Fruit fly (Drosophila melanogaster) whole organism, embryonic: ENCODE measurements around the gene Dlip1.

Experiments
- Atf-2 ChIP-seq: fragments of 200-800 bp; sonication (Bioruptor generic); optimal IDR thresholded peaks from 2 replicates; lab custom pipeline; 2016; ENCODE audit warnings: missing biosample characterization, missing genetic modification characterization
- Bgb ChIP-seq: fragments of 200-800 bp; sonication (Bioruptor generic); IDR thresholded peaks from 2 replicates; pipeline ENCODE4 v1.3.6; 2022; ENCODE audit warnings: missing biosample characterization, missing genetic modification characterization; ENCODE audit not compliant: partially characterized antibody
- CG10321 ChIP-seq: fragments of 200-800 bp; sonication (Bioruptor generic); IDR thresholded peaks from 2 replicates; pipeline ENCODE4 v1.3.6; 2022; ENCODE audit warnings: missing biosample characterization, missing genetic modification characterization
- CG12391 ChIP-seq: fragments of 200-800 bp; sonication (Bioruptor generic); optimal IDR thresholded peaks from 3 replicates; lab custom pipeline; 2018; ENCODE audit warnings: missing biosample characterization, mild to moderate bottlenecking, missing genetic modification characterization, moderate library complexity
- CG12942 ChIP-seq: fragments of 200-800 bp; sonication (Bioruptor generic); optimal IDR thresholded peaks from 3 replicates; lab custom pipeline; 2016; ENCODE audit warnings: missing biosample characterization, missing genetic modification characterization
- CG13296 ChIP-seq: fragments of 200-800 bp; sonication (Bioruptor generic); optimal IDR thresholded peaks from 3 replicates; lab custom pipeline; 2018; ENCODE audit warnings: missing biosample characterization, mild to moderate bottlenecking, missing genetic modification characterization
- CG15073 ChIP-seq: fragments of 200-800 bp; sonication (Bioruptor generic); optimal IDR thresholded peaks from 2 replicates; lab custom pipeline; 2016; ENCODE audit warnings: missing biosample characterization, missing genetic modification characterization
- CG15514 ChIP-seq: fragments of 200-800 bp; sonication (Bioruptor generic); optimal IDR thresholded peaks from 3 replicates; lab custom pipeline; 2017; ENCODE audit warnings: missing biosample characterization, missing genetic modification characterization, mild to moderate bottlenecking, moderate library complexity, missing genetic modification reagents
- CG1647 ChIP-seq: fragments of 200-800 bp; sonication (Bioruptor generic); optimal IDR thresholded peaks from 3 replicates; lab custom pipeline; 2016; ENCODE audit warnings: missing biosample characterization, missing genetic modification characterization
- CG3065 ChIP-seq: fragments of 200-800 bp; sonication (Bioruptor generic); optimal IDR thresholded peaks from 2 replicates; lab custom pipeline; 2016; ENCODE audit warnings: missing biosample characterization, missing genetic modification characterization
- CG33557 ChIP-seq: fragments of 200-800 bp; sonication (Bioruptor generic); optimal IDR thresholded peaks from 2 replicates; lab custom pipeline; 2019; ENCODE audit warnings: missing biosample characterization, mild to moderate bottlenecking, missing genetic modification characterization, moderate library complexity
- CG3838 ChIP-seq: fragments of 200-800 bp; sonication (Bioruptor generic); optimal IDR thresholded peaks from 3 replicates; lab custom pipeline; 2016; ENCODE audit warnings: missing biosample characterization, missing genetic modification characterization
- CG4360 ChIP-seq: fragments of 200-800 bp; sonication (Bioruptor generic); IDR thresholded peaks from 2 replicates; pipeline ENCODE4 v1.3.6; 2022; ENCODE audit warnings: missing biosample characterization, missing genetic modification characterization
- CG6654 ChIP-seq: fragments of 200-800 bp; sonication (Bioruptor generic); optimal IDR thresholded peaks from 2 replicates; lab custom pipeline; 2017; ENCODE audit warnings: missing biosample characterization, mild to moderate bottlenecking, missing genetic modification characterization
- CG8388 ChIP-seq: fragments of 200-800 bp; sonication (Bioruptor generic); optimal IDR thresholded peaks from 2 replicates; lab custom pipeline; 2019; ENCODE audit warnings: missing biosample characterization, mild to moderate bottlenecking, missing genetic modification characterization, moderate library complexity
- CrebB ChIP-seq: fragments of 200-800 bp; sonication (Bioruptor generic); optimal IDR thresholded peaks from 3 replicates; lab custom pipeline; 2018; ENCODE audit warnings: missing biosample characterization, mild to moderate bottlenecking, missing genetic modification characterization
- Dad ChIP-seq: fragments of 200-800 bp; sonication (Bioruptor generic); optimal IDR thresholded peaks from 3 replicates; lab custom pipeline; 2016; ENCODE audit warnings: missing biosample characterization, missing genetic modification characterization
- Dip2 ChIP-seq: fragments of 200-800 bp; sonication (Bioruptor generic); IDR thresholded peaks from 2 replicates; pipeline ENCODE4 v1.3.6; 2022; ENCODE audit warnings: missing biosample characterization, missing genetic modification characterization
- Doc3 ChIP-seq: fragments of 200-800 bp; sonication (Bioruptor generic); IDR thresholded peaks from 3 replicates; pipeline ENCODE4 v1.3.6; 2022; ENCODE audit warnings: missing biosample characterization, missing genetic modification characterization; ENCODE audit not compliant: partially characterized antibody
- Dp ChIP-seq: fragments of 200-800 bp; sonication (Bioruptor generic); optimal IDR thresholded peaks from 2 replicates; lab custom pipeline; 2018; ENCODE audit warnings: missing biosample characterization, mild to moderate bottlenecking, missing genetic modification characterization, moderate library complexity
- Eip74EF ChIP-seq, 2 experiments: fragments of 200-800 bp in 1 of 2; fragments of >200 bp in 1 of 2; sonication (Bioruptor generic) in 1 of 2; optimal IDR thresholded peaks; 2 replicates each; lab custom pipeline; 2017 to 2019; ENCODE audit warnings: missing biosample characterization in 2 of 2, missing genetic modification characterization in 2 of 2, mild to moderate bottlenecking in 1 of 2, moderate library complexity in 1 of 2
- Hr39 ChIP-seq: fragments of >200 bp; optimal IDR thresholded peaks from 2 replicates; lab custom pipeline; 2017
- Jarid2 ChIP-seq: fragments of 200-800 bp; sonication (Bioruptor generic); optimal IDR thresholded peaks from 3 replicates; lab custom pipeline; 2017; ENCODE audit warnings: mild to moderate bottlenecking, missing biosample characterization, missing genetic modification reagents, missing genetic modification characterization
- Lim3 ChIP-seq: fragments of 200-800 bp; sonication (Bioruptor generic); IDR thresholded peaks from 2 replicates; pipeline ENCODE4 v1.3.6; 2022; ENCODE audit warnings: missing biosample characterization, missing genetic modification characterization
- Med ChIP-seq: fragments of 200-800 bp; sonication (Bioruptor generic); peaks from one replicate; lab custom pipeline; 2016; ENCODE audit warnings: missing biosample characterization, missing genetic modification characterization, mild to moderate bottlenecking, inconsistent platforms, moderate library complexity
- Oli ChIP-seq: fragments of 200-800 bp; sonication (Bioruptor generic); optimal IDR thresholded peaks from 2 replicates; lab custom pipeline; 2018; ENCODE audit warnings: missing biosample characterization, mild to moderate bottlenecking, missing genetic modification characterization, moderate library complexity
- Scr ChIP-seq: fragments of 200-800 bp; sonication (Bioruptor generic); IDR thresholded peaks from 2 replicates; pipeline ENCODE4 v1.3.6; 2022; ENCODE audit warnings: missing biosample characterization, missing genetic modification characterization; ENCODE audit not compliant: partially characterized antibody
- al ChIP-seq: fragments of 200-800 bp; sonication (Bioruptor generic); IDR thresholded peaks from 2 replicates; pipeline ENCODE4 v1.3.6; 2022; ENCODE audit warnings: missing biosample characterization, missing genetic modification characterization
- caup ChIP-seq: fragments of 200-800 bp; sonication (Bioruptor generic); optimal IDR thresholded peaks from 3 replicates; lab custom pipeline; 2017; ENCODE audit warnings: missing biosample characterization, mild to moderate bottlenecking, missing genetic modification characterization, moderate library complexity; ENCODE audit not compliant: severe bottlenecking
- cg ChIP-seq: fragments of 200-800 bp; sonication (Bioruptor generic); optimal IDR thresholded peaks from 3 replicates; lab custom pipeline; 2019; ENCODE audit warnings: missing biosample characterization, mild to moderate bottlenecking, missing genetic modification characterization, moderate library complexity
- croc ChIP-seq: fragments of 200-800 bp; sonication (Bioruptor generic); conservative IDR thresholded peaks from 3 replicates; pipeline ENCODE4 v1.3.6; 2022; ENCODE audit warnings: missing biosample characterization, missing genetic modification characterization
- fd64A ChIP-seq: fragments of 200-800 bp; sonication (Bioruptor generic); optimal IDR thresholded peaks from 3 replicates; lab custom pipeline; 2018; ENCODE audit warnings: missing biosample characterization, mild to moderate bottlenecking, missing genetic modification characterization
- gcm ChIP-seq: fragments of 200-800 bp; sonication (Bioruptor generic); optimal IDR thresholded peaks from 2 replicates; lab custom pipeline; 2019; ENCODE audit warnings: missing biosample characterization, mild to moderate bottlenecking, missing genetic modification characterization, moderate library complexity
- insv ChIP-seq, 2 experiments: fragments of 200-800 bp; sonication (Bioruptor generic); optimal IDR thresholded peaks; 3 replicates each; lab custom pipeline; 2016 to 2018; ENCODE audit warnings: missing biosample characterization in 2 of 2, missing genetic modification characterization in 2 of 2
- jing ChIP-seq: fragments of 200-800 bp; sonication (Bioruptor generic); optimal IDR thresholded peaks from 2 replicates; lab custom pipeline; 2018; ENCODE audit warnings: missing biosample characterization, mild to moderate bottlenecking, missing genetic modification characterization
- jumu ChIP-seq: fragments of 200-800 bp; sonication (Bioruptor generic); optimal IDR thresholded peaks from 3 replicates; lab custom pipeline; 2016; ENCODE audit warnings: missing biosample characterization, missing genetic modification characterization
- kni ChIP-seq: fragments of 200-800 bp; sonication (Bioruptor generic); optimal IDR thresholded peaks from 3 replicates; lab custom pipeline; 2017; ENCODE audit warnings: mild to moderate bottlenecking, missing biosample characterization, missing genetic modification reagents, missing genetic modification characterization
- lilli ChIP-seq: fragments of 200-800 bp; sonication (Bioruptor generic); optimal IDR thresholded peaks from 3 replicates; lab custom pipeline; 2016; ENCODE audit warnings: missing biosample characterization, missing genetic modification characterization
- mirr ChIP-seq: fragments of 200-800 bp; sonication (Bioruptor generic); optimal IDR thresholded peaks from 3 replicates; lab custom pipeline; 2018; ENCODE audit warnings: missing biosample characterization, mild to moderate bottlenecking, missing genetic modification characterization
- mld ChIP-seq: fragments of 200-800 bp; sonication (Bioruptor generic); IDR thresholded peaks from 3 replicates; pipeline ENCODE4 v1.3.6; 2022; ENCODE audit warnings: missing biosample characterization, missing genetic modification characterization; ENCODE audit not compliant: partially characterized antibody
- nom ChIP-seq: fragments of 200-800 bp; sonication (Bioruptor generic); optimal IDR thresholded peaks from 2 replicates; lab custom pipeline; 2017; ENCODE audit warnings: missing biosample characterization, missing genetic modification characterization, mild to moderate bottlenecking, moderate library complexity, missing genetic modification reagents
- phol ChIP-seq: fragments of 200-800 bp; sonication (Bioruptor generic); optimal IDR thresholded peaks from 3 replicates; lab custom pipeline; 2018; ENCODE audit warnings: missing biosample characterization, mild to moderate bottlenecking, missing genetic modification characterization, moderate library complexity
- salm ChIP-seq: fragments of 200-800 bp; sonication (Bioruptor generic); optimal IDR thresholded peaks from 2 replicates; lab custom pipeline; 2018; ENCODE audit warnings: missing biosample characterization, mild to moderate bottlenecking, missing genetic modification characterization
- sc ChIP-seq, 3 experiments: fragments of >200 bp in 2 of 3; fragments of 200-800 bp in 1 of 3; sonication (Bioruptor generic) in 1 of 3; optimal IDR thresholded peaks; 2 replicates in 2 of 3; 3 replicates in 1 of 3; lab custom pipeline; 2017; ENCODE audit warnings: mild to moderate bottlenecking in 1 of 3, missing biosample characterization in 1 of 3, missing genetic modification characterization in 1 of 3, missing genetic modification reagents in 1 of 3
- schlank ChIP-seq: fragments of 200-800 bp; sonication (Bioruptor generic); optimal IDR thresholded peaks from 2 replicates; lab custom pipeline; 2018; ENCODE audit warnings: missing biosample characterization, mild to moderate bottlenecking, missing genetic modification characterization
- sr ChIP-seq: fragments of 200-800 bp; sonication (Bioruptor generic); IDR thresholded peaks from 3 replicates; pipeline ENCODE4 v1.3.6; 2022; ENCODE audit warnings: missing biosample characterization, missing genetic modification characterization
- usp ChIP-seq: fragments of >200 bp; optimal IDR thresholded peaks from 2 replicates; lab custom pipeline; 2017; ENCODE audit warnings: missing biosample characterization, missing genetic modification characterization

The Dlip1 gene

dm6 chrX:9134241-9134849 is 24.1 kb upstream of the Dlip1 start:
- TF ChIP-seq CG4360 (peak; percentile 87), fd64A (GFP tag; lab: Kevin White, UChicago) (no peak), sr (GFP tag; lab: Robert Waterston, UW) (peak; percentile 49; the same call in 1 of the 3 replicates), cg (GFP tag; lab: Kevin White, UChicago) (peak; percentile 25), salm (tag; lab: Kevin White, UChicago) (no peak), nom (peak; percentile 53), CG3065 (GFP tag; lab: Kevin White, UChicago) (peak; percentile 23), CG8388 (GFP tag; lab: Kevin White, UChicago) (peak; percentile 56)

DNA sequence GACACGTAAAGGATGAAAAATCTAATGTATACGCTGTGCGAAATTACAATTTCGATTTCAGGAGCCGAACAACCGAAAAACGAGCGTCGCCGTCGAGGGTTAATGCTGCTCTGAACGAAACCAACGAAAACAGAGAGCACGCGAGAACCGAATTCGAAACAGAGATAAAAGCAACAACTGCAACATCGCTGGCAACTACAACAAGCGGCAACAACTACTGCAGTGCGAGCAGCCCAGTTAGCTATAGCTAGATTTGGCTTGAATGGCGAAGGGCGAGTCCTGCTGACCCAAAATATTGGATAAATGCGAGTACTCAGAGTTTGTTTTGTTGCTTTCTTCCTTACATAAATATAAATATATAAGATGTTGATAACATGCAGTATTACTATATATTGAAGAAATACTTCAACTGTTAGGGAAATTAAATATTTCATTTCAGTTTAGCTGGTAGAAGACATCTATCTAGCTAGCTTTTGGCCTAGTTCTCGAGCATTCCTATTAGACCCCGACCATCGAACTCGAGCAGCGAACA is 23.4 kb upstream of the Dlip1 start, which contains the start of gene fend:
Gene fend (minus strand): TSS at position 178 of the 532 bp plus-strand sequence.
- TF ChIP-seq Jarid2 (GFP tag; lab: Kevin White, UChicago): peak; percentile 85
- no peak for TF ChIP-seq Atf-2
- no peak for TF ChIP-seq CG12942 (GFP tag; lab: Kevin White, UChicago)
- TF ChIP-seq CG13296 (GFP tag; lab: Kevin White, UChicago): peak; percentile 58
- TF ChIP-seq lilli (GFP tag; lab: Kevin White, UChicago): peak; percentile 10
- TF ChIP-seq sc (optimal IDR thresholded peaks at IDR 0.05; lab: Kevin White, UChicago): no peak
- no peak for TF ChIP-seq sc (GFP tag; optimal IDR thresholded peaks at IDR 0.05; lab: Kevin White, UChicago)
- peak; percentile 63 for TF ChIP-seq Med (GFP tag; lab: Kevin White, UChicago)
- peak; percentile 24 for TF ChIP-seq Oli (tag; lab: Kevin White, UChicago)
- no peak for TF ChIP-seq Scr (GFP tag; lab: Robert Waterston, UW)
- no peak for TF ChIP-seq jumu
- peak; percentile 97 for TF ChIP-seq CG15514 (GFP tag; lab: Kevin White, UChicago)
- no peak for TF ChIP-seq Dad (GFP tag; lab: Kevin White, UChicago)
- TF ChIP-seq insv (GFP tag; optimal IDR thresholded peaks at IDR 0.05; lab: Kevin White, UChicago): peak in 1 of 2 experiments; percentile 68
- TF ChIP-seq mirr (GFP tag; lab: Kevin White, UChicago): no peak
- TF ChIP-seq al: no peak
- TF ChIP-seq CrebB: no peak
- no peak for TF ChIP-seq CG10321
- TF ChIP-seq Bgb (GFP tag; lab: Robert Waterston, UW): no peak
- no peak for TF ChIP-seq Doc3
- TF ChIP-seq Eip74EF (GFP tag; optimal IDR thresholded peaks at IDR 0.05; lab: Kevin White, UChicago): peak in 1 of 2 experiments; percentile 18
- TF ChIP-seq CG33557 (GFP tag; lab: Kevin White, UChicago): peak; percentile 47
- no peak for TF ChIP-seq CG15073 (GFP tag; lab: Kevin White, UChicago)
- no peak for TF ChIP-seq Dp (GFP tag; lab: Kevin White, UChicago)
- TF ChIP-seq mld: no peak
- no peak for TF ChIP-seq Lim3 (GFP tag; lab: Robert Waterston, UW)
- peak; percentile 12 for TF ChIP-seq gcm (GFP tag; lab: Kevin White, UChicago)
- TF ChIP-seq CG1647 (GFP tag; lab: Kevin White, UChicago): no peak
- no peak for TF ChIP-seq usp (GFP tag; lab: Kevin White, UChicago)
- peak; percentile 98 for TF ChIP-seq kni
- TF ChIP-seq CG12391 (tag; lab: Kevin White, UChicago): peak; percentile 60
- no peak for TF ChIP-seq jing (GFP tag; lab: Kevin White, UChicago)
- TF ChIP-seq Dip2 (GFP tag; lab: Robert Waterston, UW): no peak
- peak; percentile 46 for TF ChIP-seq phol (tag; lab: Kevin White, UChicago)
- TF ChIP-seq schlank (tag; lab: Kevin White, UChicago): no peak
- peak; percentile 83 for TF ChIP-seq CG3838 (GFP tag; lab: Kevin White, UChicago)
- peak; percentile 23 for TF ChIP-seq caup (GFP tag; lab: Kevin White, UChicago)
- no peak for TF ChIP-seq Hr39 (lab: Kevin White, UChicago)
- no peak for TF ChIP-seq croc
- no peak for TF ChIP-seq CG6654 (GFP tag; lab: Kevin White, UChicago)
